Fruit fly (Drosophila melanogaster) whole organism, embryonic: ENCODE measurements around the gene CG4733.

Experiments
- BEAF-32 ChIP-seq: fragments of 200-800 bp; sonication (Bioruptor generic); optimal IDR thresholded peaks from 3 replicates; lab custom pipeline; 2017; ENCODE audit warnings: missing biosample characterization, missing genetic modification characterization, mild to moderate bottlenecking, moderate library complexity, missing genetic modification reagents
- Blimp-1 ChIP-seq: fragments of 200-800 bp; sonication (Bioruptor generic); optimal IDR thresholded peaks from 3 replicates; lab custom pipeline; 2018; ENCODE audit warnings: missing biosample characterization, missing genetic modification characterization, mild to moderate bottlenecking, moderate library complexity, missing genetic modification reagents
- CG10321 ChIP-seq: fragments of 200-800 bp; sonication (Bioruptor generic); IDR thresholded peaks from 2 replicates; pipeline ENCODE4 v1.3.6; 2022; ENCODE audit warnings: missing biosample characterization, missing genetic modification characterization
- CG12236 ChIP-seq: fragments of 200-800 bp; sonication (Bioruptor generic); optimal IDR thresholded peaks from 2 replicates; lab custom pipeline; 2016; ENCODE audit warnings: missing biosample characterization, missing genetic modification characterization
- CG2199 ChIP-seq: fragments of 200-800 bp; sonication (Bioruptor generic); IDR thresholded peaks from 3 replicates; pipeline ENCODE4 v1.3.6; 2022; ENCODE audit warnings: missing biosample characterization, missing genetic modification characterization
- CG32767 ChIP-seq: fragments of 200-800 bp; sonication (Bioruptor generic); IDR thresholded peaks from 2 replicates; pipeline ENCODE4 v1.3.6; 2022; ENCODE audit warnings: missing biosample characterization, missing genetic modification characterization
- CG4820 ChIP-seq: fragments of 200-800 bp; sonication (Bioruptor generic); optimal IDR thresholded peaks from 3 replicates; lab custom pipeline; 2016; ENCODE audit warnings: missing biosample characterization, missing genetic modification characterization
- CG6791 ChIP-seq: fragments of 200-800 bp; sonication (Bioruptor generic); IDR thresholded peaks from 3 replicates; pipeline ENCODE4 v1.3.6; 2022; ENCODE audit warnings: missing biosample characterization, missing genetic modification characterization; ENCODE audit not compliant: partially characterized antibody
- CG7928 ChIP-seq: fragments of 200-800 bp; sonication (Bioruptor generic); optimal IDR thresholded peaks from 2 replicates; lab custom pipeline; 2017; ENCODE audit warnings: missing biosample characterization, mild to moderate bottlenecking, missing genetic modification characterization
- CG9215 ChIP-seq: fragments of 200-800 bp; sonication (Bioruptor generic); IDR thresholded peaks from 2 replicates; pipeline ENCODE4 v1.3.6; 2022; ENCODE audit warnings: missing biosample characterization, missing genetic modification characterization
- CG9817 ChIP-seq: fragments of 200-800 bp; sonication (Bioruptor generic); optimal IDR thresholded peaks from 2 replicates; lab custom pipeline; 2018; ENCODE audit warnings: missing biosample characterization, mild to moderate bottlenecking, missing genetic modification characterization, moderate library complexity
- Dbx ChIP-seq: fragments of 200-800 bp; sonication (Bioruptor generic); IDR thresholded peaks from 3 replicates; pipeline ENCODE4 v1.3.6; 2022; ENCODE audit warnings: missing biosample characterization, missing genetic modification characterization
- Dll ChIP-seq: fragments of 200-800 bp; sonication (Bioruptor generic); IDR thresholded peaks from 4 replicates; pipeline ENCODE4 v1.3.6; 2022; ENCODE audit warnings: missing biosample characterization, missing genetic modification characterization; ENCODE audit not compliant: partially characterized antibody
- E2f1 ChIP-seq: fragments of 200-800 bp; sonication (Bioruptor generic); IDR thresholded peaks from 2 replicates; pipeline ENCODE4 v1.3.6; 2022; ENCODE audit warnings: missing biosample characterization, missing genetic modification characterization
- ERR ChIP-seq: fragments of 200-800 bp; sonication (Bioruptor generic); optimal IDR thresholded peaks from 2 replicates; lab custom pipeline; 2016; ENCODE audit warnings: missing biosample characterization, missing genetic modification characterization
- Stat92E ChIP-seq, 3 experiments: fragments of >200 bp in 2 of 3; fragments of 200-800 bp in 1 of 3; sonication (Bioruptor generic) in 1 of 3; optimal IDR thresholded peaks; 2 replicates each; lab custom pipeline; 2017 to 2019; ENCODE audit warnings: missing biosample characterization in 3 of 3, missing genetic modification characterization in 3 of 3, mild to moderate bottlenecking in 1 of 3, moderate library complexity in 1 of 3
- chm ChIP-seq: fragments of 200-800 bp; sonication (Bioruptor generic); IDR thresholded peaks from 2 replicates; pipeline ENCODE4 v1.3.6; 2022; ENCODE audit warnings: missing biosample characterization, missing genetic modification characterization
- dati ChIP-seq: fragments of 200-800 bp; sonication (Bioruptor generic); IDR thresholded peaks from 2 replicates; pipeline ENCODE4 v1.3.6; 2022; ENCODE audit warnings: missing biosample characterization, missing genetic modification characterization
- dpn ChIP-seq, 2 experiments: fragments of 200-800 bp; sonication (Bioruptor generic); optimal IDR thresholded peaks; 3 replicates each; lab custom pipeline; 2016; ENCODE audit warnings: missing biosample characterization in 2 of 2, missing genetic modification characterization in 2 of 2
- ems ChIP-seq: fragments of 200-800 bp; sonication (Bioruptor generic); optimal IDR thresholded peaks from 3 replicates; lab custom pipeline; 2016; ENCODE audit warnings: missing biosample characterization, missing genetic modification characterization
- gcm2 ChIP-seq: fragments of 200-800 bp; sonication (Bioruptor generic); optimal IDR thresholded peaks from 2 replicates; lab custom pipeline; 2016; ENCODE audit warnings: missing biosample characterization, missing genetic modification characterization
- grau ChIP-seq: fragments of 200-800 bp; optimal IDR thresholded peaks from 3 replicates; lab custom pipeline; 2019; ENCODE audit warnings: missing biosample characterization, mild to moderate bottlenecking, missing genetic modification characterization, moderate library complexity
- insv ChIP-seq, 2 experiments: fragments of 200-800 bp; sonication (Bioruptor generic); optimal IDR thresholded peaks; 3 replicates each; lab custom pipeline; 2016 to 2018; ENCODE audit warnings: missing biosample characterization in 2 of 2, missing genetic modification characterization in 2 of 2
- kah ChIP-seq: fragments of 200-800 bp; sonication (Bioruptor generic); optimal IDR thresholded peaks from 2 replicates; lab custom pipeline; 2018; ENCODE audit warnings: missing biosample characterization, mild to moderate bottlenecking, missing genetic modification characterization
- stwl ChIP-seq: fragments of 200-800 bp; sonication (Bioruptor generic); optimal IDR thresholded peaks from 3 replicates; lab custom pipeline; 2018; ENCODE audit warnings: missing biosample characterization, mild to moderate bottlenecking, missing genetic modification characterization, moderate library complexity
- tll ChIP-seq, 2 experiments: fragments of 200-800 bp in 1 of 2; fragments of >200 bp in 1 of 2; sonication (Bioruptor generic) in 1 of 2; optimal IDR thresholded peaks; 2 replicates each; lab custom pipeline; 2017 to 2019; ENCODE audit warnings: missing biosample characterization in 2 of 2, missing genetic modification characterization in 2 of 2, mild to moderate bottlenecking in 1 of 2, moderate library complexity in 1 of 2
- zen ChIP-seq: fragments of 200-800 bp; sonication (Bioruptor generic); optimal IDR thresholded peaks from 3 replicates; lab custom pipeline; 2018; ENCODE audit warnings: missing biosample characterization, mild to moderate bottlenecking, missing genetic modification characterization, moderate library complexity

Gene CG4733

dm6 chr3R:19938941-19939587, 48.6 kb downstream of the CG4733 start:
- TF ChIP-seq Blimp-1 (GFP tag; lab: Kevin White, UChicago) (no peak), zen (tag; lab: Kevin White, UChicago) (peak; percentile 12), E2f1 (GFP tag; lab: Robert Waterston, UW) (no peak), insv (GFP tag; optimal IDR thresholded peaks at IDR 0.05; lab: Kevin White, UChicago) (peak; percentile 79 to 98), stwl (tag; lab: Kevin White, UChicago) (peak; percentile 29), Dbx (no peak), CG7928 (peak; percentile 29)

- no peak for TF ChIP-seq tll (GFP tag; optimal IDR thresholded peaks at IDR 0.05; lab: Kevin White, UChicago)
- no peak for TF ChIP-seq ems (GFP tag; lab: Kevin White, UChicago)
- no peak for TF ChIP-seq dpn (GFP tag; optimal IDR thresholded peaks at IDR 0.05; lab: Kevin White, UChicago)
- TF ChIP-seq dati = no peak
- TF ChIP-seq CG9817 (tag; lab: Kevin White, UChicago) = no peak
- TF ChIP-seq Dll (GFP tag; lab: Robert Waterston, UW) = no peak
- TF ChIP-seq CG9215 (GFP tag; lab: Robert Waterston, UW) = no peak
- no peak for TF ChIP-seq BEAF-32 (GFP tag; lab: Kevin White, UChicago)
- TF ChIP-seq grau (tag; lab: Kevin White, UChicago) = no peak
- no peak for TF ChIP-seq CG10321
- no peak for TF ChIP-seq CG6791 (GFP tag; lab: Robert Waterston, UW)
- TF ChIP-seq CG32767 (GFP tag; lab: Robert Waterston, UW) = no peak
- TF ChIP-seq gcm2 = no peak
- no peak for TF ChIP-seq chm (GFP tag; lab: Robert Waterston, UW)
- TF ChIP-seq kah = no peak
- no peak for TF ChIP-seq ERR (GFP tag; lab: Kevin White, UChicago)
- TF ChIP-seq CG4820 (GFP tag; lab: Kevin White, UChicago) = no peak
- no peak for TF ChIP-seq Stat92E (GFP tag; optimal IDR thresholded peaks at IDR 0.05; lab: Kevin White, UChicago)
- no peak for TF ChIP-seq CG12236 (GFP tag; lab: Kevin White, UChicago)
Measured at dm6 chr3R:19942312-19942711, 51.8 kb downstream of the CG4733 start, which contains the start of gene CG46042. Gene CG46042 (minus strand): TSS chr3R:19942412.

dm6 chr3R:19948143-19948542, 57.7 kb downstream of the CG4733 start, which contains the start of gene CG4783:
Gene CG4783 (plus strand): TSS chr3R:19948443.
- no peak for TF ChIP-seq CG2199
